Fruit fly (Drosophila melanogaster) whole organism, larva: Measurements from ENCODE around the gene Spn28Dc.

Experiments used
- noc ChIP-seq: fragments of 200-800 bp; sonication (Bioruptor generic); optimal IDR thresholded peaks from 3 replicates; lab custom pipeline; 2019; ENCODE audit warnings: missing biosample characterization, mild to moderate bottlenecking, missing genetic modification characterization, moderate library complexity

Spn28Dc gene

dm6 chr2L:8009283-8010211 is 2.5 kb upstream of the Spn28Dc start, which contains the start of gene CG12560:
Gene CG12560, minus strand, starts transcription at chr2L:8009477.
- no peak for TF ChIP-seq noc (tag; lab: Kevin White, UChicago)

- TF ChIP-seq noc (tag; lab: Kevin White, UChicago): no peak
Measured at dm6 chr2L:8006038-8006437, 972 bp downstream of the Spn28Dc start.

dm6 chr2L:8004072-8004471 is 2.9 kb downstream of the Spn28Dc start, which contains the start of gene Wwox:
Gene Wwox, minus strand, starts transcription at chr2L:8004286.
- no peak for TF ChIP-seq noc (tag; lab: Kevin White, UChicago)

- peak; percentile 75 for TF ChIP-seq noc (tag; lab: Kevin White, UChicago)
Measured at dm6 chr2L:8001694-8002627, 5.0 kb downstream of the Spn28Dc start.

dm6 chr2L:8000578-8001040 is 6.4 kb downstream of the Spn28Dc start:
- TF ChIP-seq noc (tag; lab: Kevin White, UChicago): peak; percentile 80

- no peak for TF ChIP-seq noc (tag; lab: Kevin White, UChicago)
Measured at dm6 chr2L:7998655-7999054, 8.4 kb downstream of the Spn28Dc start, which contains the start of gene Sirup. Gene Sirup, plus strand, starts transcription at chr2L:7998869.

- TF ChIP-seq noc (tag; lab: Kevin White, UChicago): no peak
Measured at dm6 chr2L:7998080-7998457, 8.9 kb downstream of the Spn28Dc start, which contains the start of gene CG7227. Gene CG7227, minus strand, starts transcription at chr2L:7998151.

- TF ChIP-seq noc (tag; lab: Kevin White, UChicago): no peak
Measured at dm6 chr2L:7997290-7998079, 9.5 kb downstream of the Spn28Dc start.

dm6 chr2L:7993984-7994854 is 12.8 kb downstream of the Spn28Dc start, which contains the start of gene pes:
Gene pes, minus strand, starts transcription at chr2L:7994184.
- peak; percentile 63 for TF ChIP-seq noc (tag; lab: Kevin White, UChicago)

- no peak for TF ChIP-seq noc (tag; lab: Kevin White, UChicago)
Measured at dm6 chr2L:7993062-7993685, 13.8 kb downstream of the Spn28Dc start.

dm6 chr2L:7992654-7993053 is 14.4 kb downstream of the Spn28Dc start:
- TF ChIP-seq noc (tag; lab: Kevin White, UChicago): no peak

- TF ChIP-seq noc (tag; lab: Kevin White, UChicago): no peak
Measured at dm6 chr2L:7991951-7992350, 15.1 kb downstream of the Spn28Dc start.

- no peak for TF ChIP-seq noc (tag; lab: Kevin White, UChicago)
Measured at dm6 chr2L:7991391-7991876, 15.6 kb downstream of the Spn28Dc start.
